Fruit fly (Drosophila melanogaster) whole organism, wandering third instar larva: ENCODE data around the gene CG43672.

Experiments
- Abd-B ChIP-seq: fragments of >200 bp; optimal IDR thresholded peaks from 2 replicates; lab custom pipeline; 2017; ENCODE audit warnings: missing biosample characterization, missing genetic modification characterization
- CG9705 ChIP-seq: fragments of 200-800 bp; sonication (Bioruptor generic); optimal IDR thresholded peaks from 2 replicates; lab custom pipeline; 2018; ENCODE audit warnings: missing biosample characterization, mild to moderate bottlenecking, missing genetic modification characterization
- CrebA ChIP-seq: fragments of 200-800 bp; sonication (Bioruptor generic); optimal IDR thresholded peaks from 2 replicates; lab custom pipeline; 2016; ENCODE audit warnings: missing biosample characterization, mild to moderate bottlenecking, missing genetic modification characterization, borderline replicate concordance
- Dfd ChIP-seq: fragments of >200 bp; optimal IDR thresholded peaks from 2 replicates; lab custom pipeline; 2017; ENCODE audit warnings: missing biosample characterization, missing genetic modification characterization
- Dif ChIP-seq: fragments of 200-275, 200-300 bp; sonication (Bioruptor generic); optimal IDR thresholded peaks from 2 replicates; lab custom pipeline; 2018; ENCODE audit warnings: missing biosample characterization, missing genetic modification characterization; ENCODE audit not compliant: partially characterized antibody
- GATAd ChIP-seq: sonication (Bioruptor generic); optimal IDR thresholded peaks from 2 replicates; lab custom pipeline; 2016; ENCODE audit warnings: missing biosample characterization, missing genetic modification characterization
- HLH106 ChIP-seq: fragments of 200-800 bp; optimal IDR thresholded peaks from 3 replicates; lab custom pipeline; 2019; ENCODE audit warnings: missing biosample characterization, mild to moderate bottlenecking, missing genetic modification characterization, moderate library complexity
- Hnf4 ChIP-seq: fragments of 200-800 bp; sonication (Bioruptor generic); optimal IDR thresholded peaks from 2 replicates; lab custom pipeline; 2016; ENCODE audit warnings: missing biosample characterization, mild to moderate bottlenecking, missing genetic modification characterization
- Hr78 ChIP-seq: fragments of >200 bp; optimal IDR thresholded peaks from 2 replicates; lab custom pipeline; 2017; ENCODE audit warnings: missing biosample characterization, missing genetic modification characterization
- Hr83 ChIP-seq: fragments of 200-300 bp; sonication (Bioruptor generic); optimal IDR thresholded peaks from 2 replicates; lab custom pipeline; 2016; ENCODE audit warnings: missing biosample characterization, mild to moderate bottlenecking, missing genetic modification characterization, moderate library complexity; ENCODE audit not compliant: poor library complexity, severe bottlenecking
- Jra ChIP-seq: sonication (Bioruptor generic); optimal IDR thresholded peaks from 2 replicates; lab custom pipeline; 2016; ENCODE audit warnings: missing biosample characterization, missing genetic modification characterization
- Mio ChIP-seq: sonication (Bioruptor generic); optimal IDR thresholded peaks from 2 replicates; lab custom pipeline; 2016; ENCODE audit warnings: missing biosample characterization, missing genetic modification characterization
- Myc ChIP-seq: fragments of >200 bp; optimal IDR thresholded peaks from 2 replicates; lab custom pipeline; 2017
- N ChIP-seq: fragments of >200 bp; optimal IDR thresholded peaks from 2 replicates; lab custom pipeline; 2018; ENCODE audit warnings: missing biosample characterization, missing external identifiers, missing genetic modification characterization
- OdsH ChIP-seq: fragments of 200-800 bp; sonication (Bioruptor generic); optimal IDR thresholded peaks from 2 replicates; lab custom pipeline; 2016; ENCODE audit warnings: missing biosample characterization, mild to moderate bottlenecking, missing genetic modification characterization
- Rel ChIP-seq, 2 experiments: fragments of 200-800 bp; sonication (Bioruptor generic) in 1 of 2; optimal IDR thresholded peaks; 2 replicates in 1 of 2; 3 replicates in 1 of 2; lab custom pipeline; 2016 to 2019; ENCODE audit warnings: mild to moderate bottlenecking in 2 of 2, missing biosample characterization in 2 of 2, missing genetic modification characterization in 2 of 2, moderate library complexity in 1 of 2
- Sp1 ChIP-seq: fragments of 200-800 bp; sonication (Bioruptor generic); optimal IDR thresholded peaks from 3 replicates; lab custom pipeline; 2019; ENCODE audit warnings: missing biosample characterization, mild to moderate bottlenecking, missing genetic modification characterization, moderate library complexity
- Vsx2 ChIP-seq: fragments of 200-300, 225-300 bp; sonication (Bioruptor generic); optimal IDR thresholded peaks from 2 replicates; lab custom pipeline; 2018; ENCODE audit warnings: missing biosample characterization, missing genetic modification characterization; ENCODE audit not compliant: partially characterized antibody
- br ChIP-seq: fragments of 200-800 bp; sonication (Bioruptor generic); optimal IDR thresholded peaks from 2 replicates; lab custom pipeline; 2016; ENCODE audit warnings: missing biosample characterization, missing genetic modification characterization
- brk ChIP-seq: fragments of 200-800 bp; sonication (Bioruptor generic); optimal IDR thresholded peaks from 2 replicates; lab custom pipeline; 2016; ENCODE audit warnings: missing biosample characterization, mild to moderate bottlenecking, missing genetic modification characterization
- dl ChIP-seq, 2 experiments: fragments of 175-275, 200-275 bp in 1 of 2; fragments of 200-275 bp in 1 of 2; sonication (Bioruptor generic); optimal IDR thresholded peaks; lab custom pipeline; 2018; ENCODE audit warnings: mild to moderate bottlenecking in 2 of 2, missing biosample characterization in 2 of 2, missing genetic modification characterization in 2 of 2, moderate library complexity in 2 of 2; ENCODE audit not compliant: partially characterized antibody in 2 of 2, insufficient read depth in 1 of 2
- dmrt93B ChIP-seq: fragments of 200-800 bp; sonication (Bioruptor generic); optimal IDR thresholded peaks from 2 replicates; lab custom pipeline; 2018; ENCODE audit warnings: missing biosample characterization, mild to moderate bottlenecking, missing genetic modification characterization
- dsf ChIP-seq: sonication (Bioruptor generic); optimal IDR thresholded peaks from 2 replicates; lab custom pipeline; 2016; ENCODE audit warnings: missing biosample characterization, missing genetic modification characterization, borderline replicate concordance
- ey ChIP-seq: fragments of 200-800 bp; sonication (Bioruptor generic); optimal IDR thresholded peaks from 2 replicates; lab custom pipeline; 2016; ENCODE audit warnings: missing biosample characterization, missing genetic modification characterization
- foxo ChIP-seq, 2 experiments: fragments of 200-800 bp; sonication (Bioruptor generic); optimal IDR thresholded peaks; 2 replicates in 1 of 2; 3 replicates in 1 of 2; lab custom pipeline; 2016 to 2017; ENCODE audit warnings: missing biosample characterization in 2 of 2, missing genetic modification characterization in 2 of 2
- fru ChIP-seq: fragments of 200-800 bp; sonication (Bioruptor generic); optimal IDR thresholded peaks from 3 replicates; lab custom pipeline; 2016; ENCODE audit warnings: missing biosample characterization, mild to moderate bottlenecking, missing genetic modification characterization
- h ChIP-seq: fragments of 200-800 bp; sonication (Bioruptor generic); optimal IDR thresholded peaks from 3 replicates; lab custom pipeline; 2016; ENCODE audit warnings: missing biosample characterization, mild to moderate bottlenecking, missing genetic modification characterization
- jim ChIP-seq: fragments of 175-275, 200-325 bp; sonication (Bioruptor generic); optimal IDR thresholded peaks from 2 replicates; lab custom pipeline; 2016; ENCODE audit warnings: missing biosample characterization, mild to moderate bottlenecking, missing genetic modification characterization
- lola ChIP-seq: fragments of >200 bp; optimal IDR thresholded peaks from 2 replicates; lab custom pipeline; 2017; ENCODE audit warnings: missing biosample characterization, missing genetic modification characterization
- pan ChIP-seq: fragments of >200 bp; optimal IDR thresholded peaks from 2 replicates; lab custom pipeline; 2017
- psq ChIP-seq: fragments of 200-800 bp; sonication (Bioruptor generic); optimal IDR thresholded peaks from 3 replicates; lab custom pipeline; 2017; ENCODE audit warnings: missing biosample characterization, mild to moderate bottlenecking, missing genetic modification characterization, moderate library complexity
- rgr ChIP-seq: fragments of 200-800 bp; sonication (Bioruptor generic); optimal IDR thresholded peaks from 3 replicates; lab custom pipeline; 2016; ENCODE audit warnings: missing biosample characterization, mild to moderate bottlenecking, missing genetic modification characterization
- sage ChIP-seq: fragments of 200-800 bp; sonication (Bioruptor generic); optimal IDR thresholded peaks from 2 replicates; lab custom pipeline; 2016; ENCODE audit warnings: missing biosample characterization, mild to moderate bottlenecking, missing genetic modification characterization
- sv ChIP-seq: fragments of 200-800 bp; sonication (Bioruptor generic); optimal IDR thresholded peaks from 3 replicates; lab custom pipeline; 2016; ENCODE audit warnings: missing biosample characterization, missing genetic modification characterization
- usp ChIP-seq: fragments of >200 bp; optimal IDR thresholded peaks from 2 replicates; lab custom pipeline; 2017; ENCODE audit warnings: missing biosample characterization, missing genetic modification characterization
- woc ChIP-seq: sonication (Bioruptor generic); optimal IDR thresholded peaks from 2 replicates; lab custom pipeline; 2016; ENCODE audit warnings: missing biosample characterization, mild to moderate bottlenecking, missing genetic modification characterization

Gene CG43672

DNA sequence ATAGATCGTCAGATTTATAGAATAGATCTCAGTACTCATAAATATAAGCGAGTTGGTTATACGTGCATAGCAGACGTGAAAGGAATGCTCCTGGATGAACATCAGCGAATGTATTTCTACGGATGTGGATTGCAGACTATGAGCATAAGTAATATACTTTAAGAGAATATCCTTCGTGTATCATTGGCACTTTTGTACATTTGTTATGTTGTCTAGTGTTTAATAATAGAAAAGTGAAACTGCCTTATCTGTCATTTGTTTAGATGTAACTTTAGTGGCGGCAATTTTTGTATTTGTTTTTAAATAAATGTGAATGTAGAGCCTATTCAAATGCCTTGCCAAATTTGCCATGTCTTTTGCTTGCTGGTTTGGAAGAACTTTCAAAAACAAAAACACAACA lies at the start of gene CG43672:
Gene CG43672, plus strand, starts transcription at position 301 of the 400 bp plus-strand sequence.
- TF ChIP-seq dsf (no peak), h (no peak), ey (GFP tag; lab: Kevin White, UChicago) (no peak), Dif (GFP tag; lab: Kevin White, UChicago) (no peak), Sp1 (GFP tag; lab: Kevin White, UChicago) (no peak), sage (no peak), fru (GFP tag; lab: Kevin White, UChicago) (no peak), psq (GFP tag; lab: Kevin White, UChicago) (no peak), N (GFP tag; lab: Kevin White, UChicago) (no peak), rgr (GFP tag; lab: Kevin White, UChicago) (no peak), Abd-B (GFP tag; lab: Kevin White, UChicago) (no peak), CrebA (GFP tag; lab: Kevin White, UChicago) (no peak), woc (GFP tag; lab: Kevin White, UChicago) (no peak), dl (GFP tag; optimal IDR thresholded peaks at IDR 0.05; lab: Kevin White, UChicago; ENCODE audit: insufficient read depth in 1 of 2, partially characterized antibody in 2 of 2) (no peak), usp (GFP tag; lab: Kevin White, UChicago) (no peak), CG9705 (GFP tag; lab: Kevin White, UChicago) (no peak), Jra (GFP tag; lab: Kevin White, UChicago) (no peak)

DNA sequence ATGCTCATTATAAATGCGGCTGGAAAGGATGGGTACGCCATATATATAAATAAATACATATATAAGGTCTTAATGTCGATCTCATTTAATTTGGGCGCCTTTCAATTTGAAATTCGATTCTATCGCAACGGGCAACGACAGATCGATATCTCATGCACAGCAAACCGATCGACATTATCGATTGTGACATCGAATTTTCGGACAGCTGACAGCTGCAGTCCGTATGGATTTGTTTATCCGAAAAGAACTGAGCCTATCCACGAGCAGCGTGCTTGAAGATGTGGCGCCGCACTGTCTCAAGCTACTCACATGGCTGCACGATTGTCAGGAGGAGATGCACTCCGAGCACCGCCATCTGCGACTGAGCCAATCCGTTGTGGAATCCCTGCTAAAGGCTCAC lies 40.8 kb upstream of the CG43672 start, which contains the start of gene CG8191:
Gene CG8191, plus strand, starts transcription at position 211 of the 400 bp plus-strand sequence.
- TF ChIP-seq dl (GFP tag; optimal IDR thresholded peaks at IDR 0.05; lab: Kevin White, UChicago; ENCODE audit: insufficient read depth in 1 of 2, partially characterized antibody in 2 of 2) = no peak
- no peak for TF ChIP-seq OdsH
- no peak for TF ChIP-seq jim (GFP tag; lab: Kevin White, UChicago)
- no peak for TF ChIP-seq Dif (GFP tag; lab: Kevin White, UChicago)
- TF ChIP-seq h = no peak
- TF ChIP-seq Hr78 (GFP tag; lab: Kevin White, UChicago) = no peak
- no peak for TF ChIP-seq dmrt93B (GFP tag; lab: Kevin White, UChicago)
- TF ChIP-seq CG9705 (GFP tag; lab: Kevin White, UChicago) = no peak
- TF ChIP-seq Sp1 (GFP tag; lab: Kevin White, UChicago) = no peak
- no peak for TF ChIP-seq woc (GFP tag; lab: Kevin White, UChicago)
- TF ChIP-seq dsf = no peak
- no peak for TF ChIP-seq psq (GFP tag; lab: Kevin White, UChicago)
- no peak for TF ChIP-seq Dfd
- TF ChIP-seq sv (GFP tag; lab: Kevin White, UChicago) = no peak
- no peak for TF ChIP-seq HLH106 (tag; lab: Kevin White, UChicago)
- TF ChIP-seq Myc (lab: Kevin White, UChicago) = no peak
- TF ChIP-seq N (GFP tag; lab: Kevin White, UChicago) = no peak
- no peak for TF ChIP-seq Vsx2 (GFP tag; lab: Kevin White, UChicago)
- no peak for TF ChIP-seq lola (GFP tag; lab: Kevin White, UChicago)
- no peak for TF ChIP-seq Hr83 (GFP tag; lab: Kevin White, UChicago)

DNA sequence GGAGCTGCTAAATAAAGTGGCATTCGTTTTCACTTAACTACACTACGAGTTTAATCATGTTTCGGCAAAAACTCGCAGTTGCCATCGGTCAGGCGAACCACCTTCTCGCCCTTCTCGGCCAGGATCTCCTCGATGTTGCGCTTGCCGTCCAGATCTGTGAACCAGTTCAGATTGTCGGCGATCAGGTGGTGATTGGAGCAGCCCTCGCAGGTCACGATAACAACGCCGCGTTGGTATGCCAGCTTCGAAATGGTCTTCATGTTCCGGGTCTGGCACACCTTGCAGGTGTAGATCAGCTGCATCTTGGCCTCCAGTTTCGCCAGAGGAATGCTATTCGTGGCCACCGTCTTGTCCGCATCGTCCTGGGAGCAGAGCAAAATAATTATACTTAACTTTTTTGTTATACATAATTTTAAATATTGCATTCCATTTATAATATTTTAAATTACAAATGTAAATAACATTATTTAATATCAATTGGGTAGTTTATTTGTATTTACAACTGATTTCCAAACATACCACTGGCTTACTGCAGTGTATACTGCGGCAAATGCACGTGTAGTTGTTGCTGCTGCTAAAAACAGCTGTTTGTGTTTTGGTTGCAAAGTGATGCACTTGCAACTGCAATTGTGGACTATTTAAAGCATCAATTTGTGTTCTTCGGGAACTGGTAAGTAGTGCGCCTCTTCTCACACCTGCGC lies 39.4 kb upstream of the CG43672 start:
- TF ChIP-seq CG9705 (GFP tag; lab: Kevin White, UChicago) (no peak), h (no peak), Sp1 (GFP tag; lab: Kevin White, UChicago) (no peak), dl (GFP tag; optimal IDR thresholded peaks at IDR 0.05; lab: Kevin White, UChicago; ENCODE audit: insufficient read depth in 1 of 2, partially characterized antibody in 2 of 2) (no peak)

DNA sequence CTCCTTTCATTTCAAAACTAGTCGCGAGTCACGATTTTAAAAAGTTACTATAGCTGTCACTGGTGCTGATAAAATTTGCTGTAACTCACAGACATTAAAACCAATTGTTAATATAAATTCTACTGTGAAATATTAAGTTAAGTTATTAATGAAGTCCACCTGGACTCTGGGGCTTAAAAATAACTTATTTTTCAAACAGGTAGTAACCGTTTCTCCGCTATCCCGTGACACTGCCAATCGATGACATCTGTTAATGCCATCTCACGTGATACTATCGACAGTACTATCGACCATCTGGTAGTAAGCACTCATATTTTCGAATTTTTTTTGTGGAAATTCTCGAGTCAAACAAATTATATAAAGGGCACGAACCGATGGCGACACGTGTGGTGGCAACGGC lies 38.8 kb upstream of the CG43672 start, which contains the start of the genes CG12379 and MagR:
Gene CG12379, minus strand, starts transcription at position 2 of the 400 bp plus-strand sequence.
Gene MagR, plus strand, starts transcription at position 276 of the 400 bp plus-strand sequence.
- TF ChIP-seq brk (GFP tag; lab: Kevin White, UChicago) = no peak
- TF ChIP-seq sage = no peak
- TF ChIP-seq CG9705 (GFP tag; lab: Kevin White, UChicago) = peak; percentile 71
- TF ChIP-seq HLH106 (tag; lab: Kevin White, UChicago) = peak; percentile 81
- TF ChIP-seq woc (GFP tag; lab: Kevin White, UChicago) = peak; percentile 88
- peak; percentile 57 for TF ChIP-seq ey (GFP tag; lab: Kevin White, UChicago)
- TF ChIP-seq jim (GFP tag; lab: Kevin White, UChicago) = no peak
- TF ChIP-seq Hnf4 (GFP tag; lab: Kevin White, UChicago) = no peak
- peak; percentile 48 for TF ChIP-seq br (GFP tag; lab: Kevin White, UChicago)
- peak; percentile 35 for TF ChIP-seq sv (GFP tag; lab: Kevin White, UChicago)
- no peak for TF ChIP-seq pan (lab: Kevin White, UChicago)
- no peak for TF ChIP-seq lola (GFP tag; lab: Kevin White, UChicago)
- no peak for TF ChIP-seq Jra (GFP tag; lab: Kevin White, UChicago)
- no peak for TF ChIP-seq Mio
- no peak for TF ChIP-seq Dif (GFP tag; lab: Kevin White, UChicago)
- TF ChIP-seq Rel (GFP tag; optimal IDR thresholded peaks at IDR 0.05; lab: Kevin White, UChicago) = no peak
- TF ChIP-seq Rel (tag; optimal IDR thresholded peaks at IDR 0.05; lab: Kevin White, UChicago) = peak; percentile 28
- TF ChIP-seq dsf = no peak
- TF ChIP-seq h = peak; percentile 73
- peak; percentile 71 for TF ChIP-seq fru (GFP tag; lab: Kevin White, UChicago)
- peak; percentile 68 for TF ChIP-seq Myc (lab: Kevin White, UChicago)
- TF ChIP-seq CrebA (GFP tag; lab: Kevin White, UChicago) = no peak
- no peak for TF ChIP-seq dl (GFP tag; optimal IDR thresholded peaks at IDR 0.05; lab: Kevin White, UChicago; ENCODE audit: insufficient read depth in 1 of 2, partially characterized antibody in 2 of 2)
- TF ChIP-seq GATAd (GFP tag; lab: Kevin White, UChicago) = no peak
- TF ChIP-seq Abd-B (GFP tag; lab: Kevin White, UChicago) = no peak
- peak in 1 of 2 experiments; percentile 59 for TF ChIP-seq foxo (GFP tag; optimal IDR thresholded peaks at IDR 0.05; lab: Kevin White, UChicago)
- no peak for TF ChIP-seq Hr78 (GFP tag; lab: Kevin White, UChicago)
- TF ChIP-seq rgr (GFP tag; lab: Kevin White, UChicago) = peak; percentile 53
- TF ChIP-seq psq (GFP tag; lab: Kevin White, UChicago) = peak; percentile 32
- no peak for TF ChIP-seq Hr83 (GFP tag; lab: Kevin White, UChicago)
- TF ChIP-seq Sp1 (GFP tag; lab: Kevin White, UChicago) = peak; percentile 69
